Worm (Caenorhabditis elegans) whole organism, early embryonic: Measurements from ENCODE around the gene cul-4.

Experiments used
- B0310.2 ChIP-seq: sonication (generic microtip); optimal IDR thresholded peaks from 2 replicates; lab custom pipeline; 2016; ENCODE audit warnings: mild to moderate bottlenecking, missing genetic modification characterization, missing compliant biosample characterization
- F13C5.2 ChIP-seq: sonication (generic microtip); optimal IDR thresholded peaks from 2 replicates; lab custom pipeline; 2017; ENCODE audit warnings: mild to moderate bottlenecking, missing genetic modification characterization, inconsistent platforms, missing compliant biosample characterization
- aly-1 ChIP-seq: sonication (generic microtip); optimal IDR thresholded peaks from 2 replicates; lab custom pipeline; 2016; ENCODE audit warnings: missing genetic modification characterization, missing compliant biosample characterization
- ama-1 ChIP-seq: fragments of 150-350 bp; optimal IDR thresholded peaks from 2 replicates; lab custom pipeline; 2014
- ceh-13 ChIP-seq: fragments of 200-800 bp; sonication (Bioruptor generic); optimal IDR thresholded peaks from 2 replicates; lab custom pipeline; 2018; ENCODE audit warnings: mild to moderate bottlenecking, missing genetic modification characterization, missing compliant biosample characterization
- ceh-36 ChIP-seq: sonication (generic microtip); optimal IDR thresholded peaks from 2 replicates; lab custom pipeline; 2016; ENCODE audit warnings: missing genetic modification characterization, inconsistent platforms, missing compliant biosample characterization
- ets-7 ChIP-seq: sonication (generic microtip); optimal IDR thresholded peaks from 2 replicates; lab custom pipeline; 2016; ENCODE audit warnings: missing genotype, missing genetic modification characterization, missing compliant biosample characterization
- flt-1 ChIP-seq: fragments of 200-800 bp; sonication (Bioruptor generic); IDR thresholded peaks from 2 replicates; pipeline ENCODE4 v1.3.6; 2022; ENCODE audit warnings: missing genetic modification characterization, missing compliant biosample characterization
- hmbx-1 ChIP-seq: sonication (generic microtip); optimal IDR thresholded peaks from 2 replicates; lab custom pipeline; 2016; ENCODE audit warnings: mild to moderate bottlenecking, missing genetic modification characterization, missing compliant biosample characterization
- pes-1 ChIP-seq: fragments of 200-800 bp; sonication (Bioruptor generic); IDR thresholded peaks from 2 replicates; pipeline ENCODE4 v1.3.6; 2022; ENCODE audit warnings: missing genetic modification reagents, missing genetic modification characterization, missing compliant biosample characterization
- tbx-11 ChIP-seq: fragments of 200-800 bp; sonication (Bioruptor generic); IDR thresholded peaks from 2 replicates; pipeline ENCODE4 v1.3.6; 2022; ENCODE audit warnings: missing genetic modification characterization, missing compliant biosample characterization
- tbx-37 ChIP-seq: fragments of 200-800 bp; sonication (Bioruptor generic); conservative IDR thresholded peaks from 2 replicates; pipeline ENCODE4 v1.3.6; 2022; ENCODE audit warnings: missing genetic modification reagents, missing genetic modification characterization, missing compliant biosample characterization
- tra-4 ChIP-seq: sonication (generic microtip); optimal IDR thresholded peaks from 2 replicates; lab custom pipeline; 2017; ENCODE audit warnings: missing genetic modification characterization, missing compliant biosample characterization

ce11 chrII:7319471-7319870 is 17.6 kb downstream of the cul-4 start:
- TF ChIP-seq ama-1 (lab: Kevin White, UChicago): no peak
- no peak for TF ChIP-seq flt-1
- TF ChIP-seq F13C5.2 (tag; lab: Kevin White, UChicago): no peak
- TF ChIP-seq B0310.2 (tag; lab: Kevin White, UChicago): no peak
- no peak for TF ChIP-seq ceh-36 (tag; lab: Kevin White, UChicago)
- no peak for TF ChIP-seq tra-4 (tag; lab: Kevin White, UChicago)
- TF ChIP-seq aly-1 (tag; lab: Kevin White, UChicago): no peak
- no peak for TF ChIP-seq pes-1 (GFP tag; lab: Robert Waterston, UW)
- TF ChIP-seq ceh-13 (GFP tag; lab: Kevin White, UChicago): no peak
- no peak for TF ChIP-seq ets-7 (tag; lab: Kevin White, UChicago)
- no peak for TF ChIP-seq hmbx-1 (tag; lab: Kevin White, UChicago)
- TF ChIP-seq tbx-11 (GFP tag; lab: Robert Waterston, UW): no peak
- no peak for TF ChIP-seq tbx-37 (GFP tag; lab: Robert Waterston, UW)
